Fruit fly (Drosophila melanogaster) whole organism, embryonic: ENCODE measurements around the gene cni.

Experiments
- Asciz ChIP-seq: fragments of 200-800 bp; sonication (Bioruptor generic); optimal IDR thresholded peaks from 2 replicates; lab custom pipeline; 2017; ENCODE audit warnings: missing biosample characterization, mild to moderate bottlenecking, missing genetic modification characterization, missing genetic modification reagents
- CG10267 ChIP-seq: fragments of 200-800 bp; sonication (Bioruptor generic); optimal IDR thresholded peaks from 2 replicates; lab custom pipeline; 2018; ENCODE audit warnings: missing biosample characterization, mild to moderate bottlenecking, missing genetic modification characterization, moderate library complexity
- CG10321 ChIP-seq: fragments of 200-800 bp; sonication (Bioruptor generic); IDR thresholded peaks from 2 replicates; pipeline ENCODE4 v1.3.6; 2022; ENCODE audit warnings: missing biosample characterization, missing genetic modification characterization
- CG10959 ChIP-seq: fragments of 200-800 bp; sonication (Bioruptor generic); IDR thresholded peaks from 2 replicates; pipeline ENCODE4 v1.3.6; 2022; ENCODE audit warnings: missing biosample characterization, missing genetic modification characterization
- CG12071 ChIP-seq: fragments of 200-800 bp; sonication (Bioruptor generic); optimal IDR thresholded peaks from 3 replicates; lab custom pipeline; 2018; ENCODE audit warnings: missing biosample characterization, mild to moderate bottlenecking, missing genetic modification characterization
- CG16779 ChIP-seq: fragments of 200-800 bp; sonication (Bioruptor generic); IDR thresholded peaks from 2 replicates; pipeline ENCODE4 v1.3.6; 2022; ENCODE audit warnings: missing biosample characterization, missing genetic modification characterization
- CG16813 ChIP-seq: fragments of 200-800 bp; sonication (Bioruptor generic); IDR thresholded peaks from 3 replicates; pipeline ENCODE4 v1.3.6; 2022; ENCODE audit warnings: missing biosample characterization, missing genetic modification characterization; ENCODE audit not compliant: partially characterized antibody
- CG17802 ChIP-seq: fragments of 200-800 bp; sonication (Bioruptor generic); optimal IDR thresholded peaks from 2 replicates; lab custom pipeline; 2018; ENCODE audit warnings: missing biosample characterization, mild to moderate bottlenecking, missing genetic modification characterization, moderate library complexity
- CG2199 ChIP-seq: fragments of 200-800 bp; sonication (Bioruptor generic); IDR thresholded peaks from 3 replicates; pipeline ENCODE4 v1.3.6; 2022; ENCODE audit warnings: missing biosample characterization, missing genetic modification characterization
- CG30403 ChIP-seq: fragments of 200-800 bp; sonication (Bioruptor generic); optimal IDR thresholded peaks from 3 replicates; lab custom pipeline; 2016; ENCODE audit warnings: missing biosample characterization, missing genetic modification characterization
- CG3407 ChIP-seq: fragments of 200-800 bp; sonication (Bioruptor generic); optimal IDR thresholded peaks from 2 replicates; lab custom pipeline; 2018; ENCODE audit warnings: missing biosample characterization, mild to moderate bottlenecking, missing genetic modification characterization
- CG3847 ChIP-seq: fragments of 200-800 bp; sonication (Bioruptor generic); IDR thresholded peaks from 2 replicates; pipeline ENCODE4 v1.3.6; 2022; ENCODE audit warnings: missing biosample characterization, missing genetic modification characterization
- CG6689 ChIP-seq: fragments of 200-800 bp; sonication (Bioruptor generic); IDR thresholded peaks from 2 replicates; pipeline ENCODE4 v1.3.6; 2022; ENCODE audit warnings: missing biosample characterization, missing genetic modification characterization
- CG6813 ChIP-seq: fragments of 200-800 bp; sonication (Bioruptor generic); optimal IDR thresholded peaks from 2 replicates; lab custom pipeline; 2017; ENCODE audit warnings: missing biosample characterization, missing genetic modification characterization, mild to moderate bottlenecking, moderate library complexity, missing genetic modification reagents
- CG8281 ChIP-seq: fragments of 200-800 bp; sonication (Bioruptor generic); optimal IDR thresholded peaks from 2 replicates; lab custom pipeline; 2018; ENCODE audit warnings: missing biosample characterization, mild to moderate bottlenecking, missing genetic modification characterization, moderate library complexity
- CG8478 ChIP-seq: fragments of >200 bp; optimal IDR thresholded peaks from 2 replicates; lab custom pipeline; 2018
- Dad ChIP-seq: fragments of 200-800 bp; sonication (Bioruptor generic); optimal IDR thresholded peaks from 3 replicates; lab custom pipeline; 2016; ENCODE audit warnings: missing biosample characterization, missing genetic modification characterization
- Dbx ChIP-seq: fragments of 200-800 bp; sonication (Bioruptor generic); IDR thresholded peaks from 3 replicates; pipeline ENCODE4 v1.3.6; 2022; ENCODE audit warnings: missing biosample characterization, missing genetic modification characterization
- Dek ChIP-seq: fragments of 200-800 bp; sonication (Bioruptor generic); optimal IDR thresholded peaks from 3 replicates; lab custom pipeline; 2019; ENCODE audit warnings: missing biosample characterization, mild to moderate bottlenecking, missing genetic modification characterization, moderate library complexity
- Elba2 ChIP-seq: fragments of 200-800 bp; sonication (Bioruptor generic); optimal IDR thresholded peaks from 3 replicates; lab custom pipeline; 2016; ENCODE audit warnings: missing biosample characterization, missing genetic modification characterization
- Gsc ChIP-seq: fragments of 200-800 bp; sonication (Bioruptor generic); IDR thresholded peaks from 2 replicates; pipeline ENCODE4 v1.3.6; 2022; ENCODE audit warnings: missing biosample characterization, missing genetic modification characterization
- HmgZ ChIP-seq: fragments of 200-800 bp; sonication (Bioruptor generic); optimal IDR thresholded peaks from 2 replicates; lab custom pipeline; 2018; ENCODE audit warnings: missing biosample characterization, mild to moderate bottlenecking, missing genetic modification characterization
- Hmx ChIP-seq: fragments of 200-800 bp; sonication (Bioruptor generic); optimal IDR thresholded peaks from 2 replicates; lab custom pipeline; 2016; ENCODE audit warnings: missing biosample characterization, missing genetic modification characterization
- Meics ChIP-seq: fragments of 200-800 bp; sonication (Bioruptor generic); optimal IDR thresholded peaks from 2 replicates; lab custom pipeline; 2017; ENCODE audit warnings: missing biosample characterization, mild to moderate bottlenecking, missing genetic modification characterization
- NfI ChIP-seq: fragments of 200-800 bp; sonication (Bioruptor generic); optimal IDR thresholded peaks from 3 replicates; lab custom pipeline; 2018; ENCODE audit warnings: missing biosample characterization, mild to moderate bottlenecking, missing genetic modification characterization, moderate library complexity
- Opbp ChIP-seq: fragments of 200-800 bp; sonication (Bioruptor generic); IDR thresholded peaks from 3 replicates; pipeline ENCODE4 v1.3.6; 2022; ENCODE audit warnings: missing biosample characterization, missing genetic modification characterization; ENCODE audit not compliant: partially characterized antibody
- Optix ChIP-seq: fragments of 200-800 bp; sonication (Bioruptor generic); IDR thresholded peaks from 3 replicates; pipeline ENCODE4 v1.3.6; 2022; ENCODE audit warnings: missing biosample characterization, missing genetic modification characterization
- PHDP ChIP-seq: fragments of 200-800 bp; sonication (Bioruptor generic); optimal IDR thresholded peaks from 3 replicates; lab custom pipeline; 2018; ENCODE audit warnings: missing biosample characterization, mild to moderate bottlenecking, missing genetic modification characterization, moderate library complexity
- Six4 ChIP-seq: fragments of 200-800 bp; sonication (Bioruptor generic); optimal IDR thresholded peaks from 2 replicates; lab custom pipeline; 2016; ENCODE audit warnings: missing biosample characterization, missing genetic modification characterization
- aop ChIP-seq: fragments of 200-800 bp; sonication (Bioruptor generic); IDR thresholded peaks from 2 replicates; pipeline ENCODE4 v1.3.6; 2022; ENCODE audit warnings: missing biosample characterization, missing genetic modification characterization
- ase ChIP-seq: fragments of 200-800 bp; sonication (Bioruptor generic); IDR thresholded peaks from 3 replicates; pipeline ENCODE4 v1.3.6; 2022; ENCODE audit warnings: missing biosample characterization, missing genetic modification characterization
- bab2 ChIP-seq: fragments of 200-800 bp; sonication (Bioruptor generic); optimal IDR thresholded peaks from 2 replicates; lab custom pipeline; 2016; ENCODE audit warnings: missing biosample characterization, missing genetic modification characterization
- chif ChIP-seq, 2 experiments: fragments of 200-800 bp; sonication (Bioruptor generic); optimal IDR thresholded peaks; 3 replicates each; lab custom pipeline; 2016; ENCODE audit warnings: missing biosample characterization in 2 of 2, missing genetic modification characterization in 2 of 2
- ci ChIP-seq: fragments of 200-800 bp; sonication (Bioruptor generic); IDR thresholded peaks from 3 replicates; pipeline ENCODE4 v1.3.6; 2022; ENCODE audit warnings: missing biosample characterization, missing genetic modification characterization
- corto ChIP-seq: fragments of 200-800 bp; sonication (Bioruptor generic); optimal IDR thresholded peaks from 2 replicates; lab custom pipeline; 2016; ENCODE audit warnings: missing biosample characterization, mild to moderate bottlenecking, missing genetic modification characterization, moderate library complexity
- cwo ChIP-seq: fragments of 200-800 bp; sonication (Bioruptor generic); optimal IDR thresholded peaks from 3 replicates; lab custom pipeline; 2017; ENCODE audit warnings: missing biosample characterization, missing genetic modification characterization, mild to moderate bottlenecking, moderate library complexity, missing genetic modification reagents
- dpn ChIP-seq, 2 experiments: fragments of 200-800 bp; sonication (Bioruptor generic); optimal IDR thresholded peaks; 3 replicates each; lab custom pipeline; 2016; ENCODE audit warnings: missing biosample characterization in 2 of 2, missing genetic modification characterization in 2 of 2
- ems ChIP-seq: fragments of 200-800 bp; sonication (Bioruptor generic); optimal IDR thresholded peaks from 3 replicates; lab custom pipeline; 2016; ENCODE audit warnings: missing biosample characterization, missing genetic modification characterization
- fd96Cb ChIP-seq: fragments of 200-800 bp; sonication (Bioruptor generic); optimal IDR thresholded peaks from 2 replicates; lab custom pipeline; 2018; ENCODE audit warnings: missing biosample characterization, mild to moderate bottlenecking, missing genetic modification characterization, moderate library complexity
- insv ChIP-seq, 2 experiments: fragments of 200-800 bp; sonication (Bioruptor generic); optimal IDR thresholded peaks; 3 replicates each; lab custom pipeline; 2016 to 2018; ENCODE audit warnings: missing biosample characterization in 2 of 2, missing genetic modification characterization in 2 of 2
- jumu ChIP-seq: fragments of 200-800 bp; sonication (Bioruptor generic); optimal IDR thresholded peaks from 3 replicates; lab custom pipeline; 2016; ENCODE audit warnings: missing biosample characterization, missing genetic modification characterization
- lilli ChIP-seq: fragments of 200-800 bp; sonication (Bioruptor generic); optimal IDR thresholded peaks from 3 replicates; lab custom pipeline; 2016; ENCODE audit warnings: missing biosample characterization, missing genetic modification characterization
- nerfin-2 ChIP-seq: fragments of 200-800 bp; sonication (Bioruptor generic); IDR thresholded peaks from 2 replicates; pipeline ENCODE4 v1.3.6; 2022; ENCODE audit warnings: missing biosample characterization, missing genetic modification characterization; ENCODE audit not compliant: partially characterized antibody
- pita ChIP-seq: fragments of 200-800 bp; sonication (Bioruptor generic); optimal IDR thresholded peaks from 2 replicates; lab custom pipeline; 2017; ENCODE audit warnings: missing biosample characterization, mild to moderate bottlenecking, missing genetic modification characterization
- pnt ChIP-seq: fragments of 200-800 bp; sonication (Bioruptor generic); optimal IDR thresholded peaks from 3 replicates; lab custom pipeline; 2016; ENCODE audit warnings: missing biosample characterization, missing genetic modification characterization
- so ChIP-seq: fragments of 200-800 bp; sonication (Bioruptor generic); IDR thresholded peaks from 3 replicates; pipeline ENCODE4 v1.3.6; 2022; ENCODE audit warnings: missing biosample characterization, missing genetic modification characterization
- stwl ChIP-seq: fragments of 200-800 bp; sonication (Bioruptor generic); optimal IDR thresholded peaks from 3 replicates; lab custom pipeline; 2018; ENCODE audit warnings: missing biosample characterization, mild to moderate bottlenecking, missing genetic modification characterization, moderate library complexity
- tup ChIP-seq: fragments of 200-800 bp; sonication (Bioruptor generic); optimal IDR thresholded peaks from 2 replicates; lab custom pipeline; 2016; ENCODE audit warnings: missing biosample characterization, mild to moderate bottlenecking, missing genetic modification characterization, moderate library complexity
- z ChIP-seq: fragments of 200-800 bp; sonication (Bioruptor generic); IDR thresholded peaks from 3 replicates; pipeline ENCODE4 v1.3.6; 2022; ENCODE audit warnings: missing biosample characterization, missing genetic modification characterization

Gene cni

DNA sequence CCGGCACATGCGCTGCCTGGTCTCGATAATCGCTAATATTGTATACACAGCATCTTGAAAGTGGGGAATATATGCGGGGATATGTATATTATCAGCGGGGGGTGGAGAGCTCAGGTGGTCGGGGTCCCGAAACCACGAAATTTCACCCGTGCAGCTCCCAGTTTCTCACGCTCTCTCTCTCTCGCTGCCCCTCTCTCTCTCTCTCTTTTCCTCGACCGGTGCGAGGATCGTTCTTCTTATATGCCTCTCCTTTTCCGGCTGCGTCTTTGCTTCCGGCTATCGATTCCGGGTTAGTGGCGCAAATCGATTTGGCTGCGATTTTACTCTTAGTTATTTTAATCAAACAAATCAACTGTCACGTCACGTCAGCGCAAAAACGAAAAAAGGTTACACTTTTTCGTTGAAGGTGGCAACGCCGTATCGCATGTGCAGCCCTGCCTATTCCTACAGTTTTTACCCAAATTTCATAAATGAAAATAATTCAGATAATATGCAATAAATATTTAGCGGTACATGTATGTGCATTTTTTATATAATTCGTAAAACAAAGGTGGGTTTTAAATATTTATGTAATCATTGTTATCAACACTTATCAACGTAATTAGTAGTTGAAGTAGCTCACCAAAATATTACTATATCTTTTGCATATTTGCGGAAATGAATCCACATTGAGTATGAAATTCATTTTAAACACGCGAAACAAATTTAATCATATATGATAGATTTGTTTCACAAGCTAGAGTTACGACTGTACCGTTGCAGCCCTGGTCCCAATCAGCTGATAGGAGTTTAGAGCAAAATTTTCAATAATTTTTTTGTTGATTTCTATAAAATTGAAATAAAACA, 10.8 kb downstream of the cni start, which contains the start of the genes heix and CG17328 (continued):
- TF ChIP-seq Opbp (GFP tag; lab: Robert Waterston, UW) (0 out of 3 replicates have a peak, but pooled peaks have one; percentile 24), CG16779 (GFP tag; lab: Robert Waterston, UW) (no peak), CG16813 (GFP tag; lab: Robert Waterston, UW) (no peak), dpn (GFP tag; optimal IDR thresholded peaks at IDR 0.05; lab: Kevin White, UChicago) (peak; percentile 70 to 72), fd96Cb (tag; lab: Kevin White, UChicago) (peak; percentile 58), Elba2 (GFP tag; lab: Kevin White, UChicago) (no peak), CG10321 (GFP tag; lab: Robert Waterston, UW) (no peak), Dad (peak; percentile 28), Meics (GFP tag; lab: Kevin White, UChicago) (peak; percentile 73), aop (GFP tag; lab: Robert Waterston, UW) (no peak), ems (peak; percentile 52), CG17802 (tag; lab: Kevin White, UChicago) (peak; percentile 24), corto (GFP tag; lab: Kevin White, UChicago) (peak; percentile 33), ase (no peak; the same call in 1 of the 3 replicates), jumu (peak; percentile 50), Hmx (GFP tag; lab: Kevin White, UChicago) (peak; percentile 62), HmgZ (tag; lab: Kevin White, UChicago) (peak; percentile 30), cwo (GFP tag; lab: Kevin White, UChicago) (no peak), nerfin-2 (GFP tag; lab: Robert Waterston, UW) (no peak), insv (GFP tag; optimal IDR thresholded peaks at IDR 0.05; lab: Kevin White, UChicago) (peak in 1 of 2 experiments; percentile 36), CG3847 (GFP tag; lab: Robert Waterston, UW) (peak; percentile 69; the same call in 1 of the 2 replicates), ci (GFP tag; lab: Robert Waterston, UW) (peak; percentile 80), lilli (peak; percentile 84), pnt (peak; percentile 59), CG30403 (peak; percentile 88), Gsc (GFP tag; lab: Robert Waterston, UW) (no peak), Dek (tag; lab: Kevin White, UChicago) (peak; percentile 76), PHDP (tag; lab: Kevin White, UChicago) (peak; percentile 78), Asciz (GFP tag; lab: Kevin White, UChicago) (no peak), pita (GFP tag; lab: Kevin White, UChicago) (no peak), CG12071 (GFP tag; lab: Kevin White, UChicago) (no peak), CG8281 (tag; lab: Kevin White, UChicago) (peak; percentile 39), NfI (GFP tag; lab: Kevin White, UChicago) (peak; percentile 67), CG10959 (GFP tag; lab: Robert Waterston, UW) (no peak), so (GFP tag; lab: Robert Waterston, UW) (no peak), chif (GFP tag; optimal IDR thresholded peaks at IDR 0.05; lab: Kevin White, UChicago) (peak; percentile 5 to 64), bab2 (GFP tag; lab: Kevin White, UChicago) (peak; percentile 52), CG2199 (peak; percentile 55; the same call in 1 of the 3 replicates), z (GFP tag; lab: Robert Waterston, UW) (no peak), CG10267 (tag; lab: Kevin White, UChicago) (peak; percentile 73), CG8478 (no peak), stwl (peak; percentile 46), Dbx (GFP tag; lab: Robert Waterston, UW) (peak; percentile 64), tup (peak; percentile 18), CG6813 (GFP tag; lab: Kevin White, UChicago) (no peak), Optix (GFP tag; lab: Robert Waterston, UW) (no peak), CG3407 (GFP tag; lab: Kevin White, UChicago) (peak; percentile 37), CG6689 (GFP tag; lab: Robert Waterston, UW) (peak; percentile 65), Six4 (GFP tag; lab: Kevin White, UChicago) (peak; percentile 59)
